Worm (Caenorhabditis elegans) whole organism, late embryonic: Measurements from ENCODE around the gene kin-24.

Experiments used
- C38D4.7 ChIP-seq: fragments of 200-800 bp; sonication (Bioruptor generic); optimal IDR thresholded peaks from 2 replicates; lab custom pipeline; 2018; ENCODE audit warnings: mild to moderate bottlenecking, missing genetic modification characterization, moderate library complexity, missing compliant biosample characterization
- ama-1 ChIP-seq: fragments of 150-350 bp; optimal IDR thresholded peaks from 2 replicates; lab custom pipeline; 2014
- mec-3 ChIP-seq: sonication (generic microtip); optimal IDR thresholded peaks from 2 replicates; lab custom pipeline; 2016; ENCODE audit warnings: borderline replicate concordance, missing genetic modification characterization, missing compliant biosample characterization
- pha-2 ChIP-seq: sonication (generic microtip); optimal IDR thresholded peaks from 2 replicates; lab custom pipeline; 2017; ENCODE audit warnings: mild to moderate bottlenecking, missing genetic modification characterization, missing compliant biosample characterization
- ref-2 ChIP-seq: sonication (generic microtip); optimal IDR thresholded peaks from 2 replicates; lab custom pipeline; 2016; ENCODE audit warnings: missing genetic modification characterization, missing compliant biosample characterization
- rnt-1 ChIP-seq: sonication (generic microtip); optimal IDR thresholded peaks from 2 replicates; lab custom pipeline; 2016; ENCODE audit warnings: missing genetic modification characterization, missing compliant biosample characterization
- sdc-2 ChIP-seq: sonication (generic microtip); optimal IDR thresholded peaks from 2 replicates; lab custom pipeline; 2016; ENCODE audit warnings: missing genotype, missing genetic modification characterization, missing compliant biosample characterization
- ttx-3 ChIP-seq: sonication (generic microtip); optimal IDR thresholded peaks from 2 replicates; lab custom pipeline; 2016; ENCODE audit warnings: missing genetic modification reagents, missing genetic modification characterization, missing compliant biosample characterization
- unc-55 ChIP-seq: sonication (generic microtip); optimal IDR thresholded peaks from 2 replicates; lab custom pipeline; 2017; ENCODE audit warnings: missing biosample characterization, missing genetic modification reagents, missing genetic modification characterization

- TF ChIP-seq C38D4.7 (GFP tag; lab: Kevin White, UChicago) (no peak), pha-2 (tag; lab: Kevin White, UChicago) (no peak), ama-1 (lab: Kevin White, UChicago) (no peak), mec-3 (tag; lab: Kevin White, UChicago) (no peak), sdc-2 (tag; lab: Kevin White, UChicago) (no peak), rnt-1 (tag; lab: Kevin White, UChicago) (no peak), ttx-3 (tag; lab: Kevin White, UChicago) (no peak), ref-2 (tag; lab: Kevin White, UChicago) (no peak), unc-55 (no peak)
These were observed 29.4 kb downstream of the kin-24 start for ce11 chrIV:9811487-9811886.
